Fruit fly (Drosophila melanogaster) whole organism, pupa: ENCODE results near the gene Or82a.

Experiments
- CG10348 ChIP-seq: fragments of 200-800 bp; sonication (Bioruptor generic); IDR thresholded peaks from 2 replicates; pipeline ENCODE4 v1.3.6; 2022; ENCODE audit warnings: missing biosample characterization, missing genetic modification characterization
- CG13204 ChIP-seq: fragments of 200-800 bp; sonication (Bioruptor generic); optimal IDR thresholded peaks from 2 replicates; lab custom pipeline; 2018; ENCODE audit warnings: missing biosample characterization, mild to moderate bottlenecking, missing genetic modification characterization, moderate library complexity
- CG4496 ChIP-seq: fragments of 200-800 bp; sonication (Bioruptor generic); IDR thresholded peaks from 3 replicates; pipeline ENCODE4 v1.3.6; 2022; ENCODE audit warnings: missing biosample characterization, missing genetic modification characterization
- CG9948 ChIP-seq: fragments of 200-800 bp; sonication (Bioruptor generic); optimal IDR thresholded peaks from 2 replicates; lab custom pipeline; 2018; ENCODE audit warnings: missing biosample characterization, mild to moderate bottlenecking, missing genetic modification characterization, moderate library complexity
- D1 ChIP-seq: fragments of 200-800 bp; sonication (Bioruptor generic); optimal IDR thresholded peaks from 2 replicates; lab custom pipeline; 2018; ENCODE audit warnings: missing biosample characterization, mild to moderate bottlenecking, missing genetic modification characterization, moderate library complexity
- EcR ChIP-seq: fragments of 200-800 bp; sonication (Bioruptor generic); optimal IDR thresholded peaks from 3 replicates; lab custom pipeline; 2019; ENCODE audit warnings: missing biosample characterization, missing genetic modification characterization, mild to moderate bottlenecking, moderate library complexity, missing genetic modification reagents
- Ets98B ChIP-seq: fragments of 200-800 bp; sonication (Bioruptor generic); IDR thresholded peaks from 2 replicates; pipeline ENCODE4 v1.3.6; 2022; ENCODE audit warnings: missing biosample characterization, missing genetic modification characterization
- Pif1A ChIP-seq: fragments of 200-800 bp; sonication (Bioruptor generic); optimal IDR thresholded peaks from 3 replicates; lab custom pipeline; 2016; ENCODE audit warnings: missing biosample characterization, missing genetic modification characterization
- Pif1B ChIP-seq: fragments of 200-800 bp; sonication (Bioruptor generic); optimal IDR thresholded peaks from 3 replicates; lab custom pipeline; 2016; ENCODE audit warnings: missing biosample characterization, missing genetic modification characterization
- Snoo ChIP-seq: fragments of 200-800 bp; sonication (Bioruptor generic); optimal IDR thresholded peaks from 3 replicates; lab custom pipeline; 2017; ENCODE audit warnings: missing biosample characterization, mild to moderate bottlenecking, missing genetic modification characterization, inconsistent platforms
- gl ChIP-seq: fragments of 200-800 bp; sonication (Bioruptor generic); optimal IDR thresholded peaks from 2 replicates; lab custom pipeline; 2018; ENCODE audit warnings: missing biosample characterization, mild to moderate bottlenecking, missing genetic modification characterization

DNA sequence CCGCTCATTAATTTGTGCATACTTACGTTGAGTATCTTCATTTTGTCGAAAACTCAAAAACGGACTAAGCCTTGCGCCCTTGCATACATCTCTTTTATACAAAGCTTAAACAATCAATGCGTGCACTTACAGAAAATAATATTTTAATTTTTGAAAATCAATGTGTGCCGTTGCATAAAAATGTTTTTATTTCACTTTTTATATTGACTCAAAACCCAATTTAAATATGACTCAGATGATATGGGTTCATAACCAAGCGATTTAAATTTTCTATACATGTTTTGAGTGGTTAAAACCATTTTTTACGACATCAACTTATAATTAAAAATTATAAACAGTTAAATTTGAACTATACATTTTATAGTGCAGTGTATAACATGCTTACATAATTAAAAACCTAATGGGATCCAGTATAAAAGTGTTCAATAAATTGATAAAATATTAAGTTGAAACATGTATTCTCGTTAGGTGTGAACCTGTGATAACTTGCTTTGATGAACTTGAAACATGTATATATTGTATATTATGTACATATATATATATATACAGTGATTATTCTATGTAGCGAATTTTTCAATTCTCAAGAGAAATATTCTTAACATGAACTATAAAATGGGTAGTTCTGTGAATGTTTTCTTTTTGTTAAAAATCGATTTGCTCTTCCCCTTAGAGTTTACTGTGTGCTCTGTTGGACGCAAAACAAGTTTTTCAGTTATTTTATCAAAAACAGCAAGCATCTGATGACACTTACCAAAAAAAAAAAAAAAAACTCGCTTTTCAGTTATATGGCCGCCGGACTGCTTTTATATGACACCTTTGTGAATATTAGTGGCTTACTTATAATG lies 13.5 kb upstream of the Or82a start, which contains the start of gene CG34305:
- TF ChIP-seq Ets98B (GFP tag; lab: Robert Waterston, UW) (no peak), Pif1B (no peak), CG4496 (GFP tag; lab: Robert Waterston, UW) (no peak), gl (tag; lab: Kevin White, UChicago) (no peak), Snoo (tag; lab: Kevin White, UChicago) (no peak), CG9948 (tag; lab: Kevin White, UChicago) (no peak), CG10348 (GFP tag; lab: Robert Waterston, UW) (no peak), D1 (tag; lab: Kevin White, UChicago) (no peak), CG13204 (GFP tag; lab: Kevin White, UChicago) (no peak), EcR (GFP tag; lab: Kevin White, UChicago) (no peak), Pif1A (GFP tag; lab: Kevin White, UChicago) (peak; percentile 7)
